Worm (Caenorhabditis elegans): ENCODE results near the gene K08D9.9.

DNA sequence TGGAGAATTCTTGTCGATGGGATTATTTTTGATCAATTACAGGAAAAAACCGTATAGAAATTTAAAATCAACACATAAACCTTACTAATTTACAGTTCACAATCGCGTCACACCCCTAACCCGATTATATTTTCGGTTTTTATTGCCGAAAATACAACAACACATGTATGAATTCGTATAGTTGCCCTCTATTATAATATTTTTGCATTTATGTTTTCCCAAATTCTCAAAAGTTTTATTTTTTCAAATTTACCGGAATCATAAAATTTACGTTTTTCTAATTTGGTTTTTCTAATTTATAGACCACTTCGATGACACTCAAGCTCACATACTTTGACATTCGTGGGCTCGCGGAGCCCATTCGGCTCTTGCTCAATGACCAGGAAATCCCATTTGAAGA is 6.5 kb upstream of the K08D9.9 start, which contains the start of gene gst-23:
- TF ChIP-seq blmp-1 (tag; optimal IDR thresholded peaks at IDR 0.05) (no peak), skn-1 (tag; optimal IDR thresholded peaks at IDR 0.05) (no peak), nhr-84 (tag; optimal IDR thresholded peaks at IDR 0.05) (no peak), nhr-85 (tag) (no peak), ceh-82 (tag; optimal IDR thresholded peaks at IDR 0.05) (no peak), nhr-28 (tag; optimal IDR thresholded peaks at IDR 0.05) (no peak), lin-14 (GFP tag; optimal IDR thresholded peaks at IDR 0.05) (no peak), nhr-19 (GFP tag; conservative IDR thresholded peaks at IDR 0.05) (no peak), aly-2 (tag; optimal IDR thresholded peaks at IDR 0.05) (no peak), pax-3 (tag; optimal IDR thresholded peaks at IDR 0.05) (no peak), nhr-77 (tag; optimal IDR thresholded peaks at IDR 0.05) (no peak), nhr-71 (tag; optimal IDR thresholded peaks at IDR 0.05) (no peak), tbx-2 (tag; optimal IDR thresholded peaks at IDR 0.05) (no peak)

All from whole organism, L1 larva.